Worm (Caenorhabditis elegans): ENCODE measurements around the gene kin-34.

ce11 chrV:234572-234971 is 11.4 kb downstream of the kin-34 start, which contains the start of gene kin-33:
- TF ChIP-seq ZK546.5 (tag; optimal IDR thresholded peaks at IDR 0.05) (no peak), unc-62 (GFP tag; optimal IDR thresholded peaks at IDR 0.05) (no peak), ztf-11 (tag; optimal IDR thresholded peaks at IDR 0.05) (no peak)

Measured in whole organism, L2 larva.